Worm (Caenorhabditis elegans): ENCODE measurements around the gene F10E9.1.

The F10E9.1 gene

ce11 chrIII:8307356-8307755 is 15.6 kb upstream of the F10E9.1 start, which contains the start of the genes F10E9.7 and F10E9.5:
TSS of gene F10E9.7 (minus strand) at chrIII:8307441.
TSS of gene F10E9.5 (plus strand) at chrIII:8307592.
- TF ChIP-seq ztf-23 (GFP tag; IDR thresholded peaks at IDR 0.05) (peak; percentile 73; the same call in 1 of the 2 replicates), flt-1 (GFP tag; IDR thresholded peaks at IDR 0.05) (peak; percentile 71; the same call in 1 of the 2 replicates), med-1 (GFP tag; optimal IDR thresholded peaks at IDR 0.05; ENCODE audit: insufficient read depth) (no peak), klf-2 (GFP tag; conservative IDR thresholded peaks at IDR 0.05) (0 out of 2 replicates have a peak, but pooled peaks have one; percentile 40), cog-1 (tag; optimal IDR thresholded peaks at IDR 0.05) (peak; percentile 40), T22C8.4 (GFP tag; IDR thresholded peaks at IDR 0.05) (no peak)

ce11 chrIII:8308238-8308637 is 14.7 kb upstream of the F10E9.1 start, which contains the start of gene F10E9.4:
TSS of gene F10E9.4 (plus strand) at chrIII:8308538.
- TF ChIP-seq cog-1 (tag; optimal IDR thresholded peaks at IDR 0.05) (no peak), med-1 (GFP tag; optimal IDR thresholded peaks at IDR 0.05; ENCODE audit: insufficient read depth) (no peak), ztf-23 (GFP tag; IDR thresholded peaks at IDR 0.05) (no peak), tab-1 (GFP tag; IDR thresholded peaks at IDR 0.05) (no peak), T22C8.4 (GFP tag; IDR thresholded peaks at IDR 0.05) (no peak), ref-1 (GFP tag; conservative IDR thresholded peaks at IDR 0.05) (no peak), flt-1 (GFP tag; IDR thresholded peaks at IDR 0.05) (no peak), klf-2 (GFP tag; conservative IDR thresholded peaks at IDR 0.05) (no peak), ztf-29 (GFP tag; IDR thresholded peaks at IDR 0.05) (no peak)

ce11 chrIII:8310239-8311057 is 12.5 kb upstream of the F10E9.1 start, which contains the start of gene F10E9.3:
TSS of gene F10E9.3 (plus strand) at chrIII:8311007.
- TF ChIP-seq cog-1 (tag; optimal IDR thresholded peaks at IDR 0.05) (no peak), flt-1 (GFP tag; IDR thresholded peaks at IDR 0.05) (no peak), ref-1 (GFP tag; conservative IDR thresholded peaks at IDR 0.05) (no peak), med-1 (GFP tag; optimal IDR thresholded peaks at IDR 0.05; ENCODE audit: insufficient read depth) (no peak), klf-2 (GFP tag; conservative IDR thresholded peaks at IDR 0.05) (no peak), T22C8.4 (GFP tag; IDR thresholded peaks at IDR 0.05) (no peak), tab-1 (GFP tag; IDR thresholded peaks at IDR 0.05) (no peak), ztf-29 (GFP tag; IDR thresholded peaks at IDR 0.05) (no peak), ztf-23 (GFP tag; IDR thresholded peaks at IDR 0.05) (no peak)

- TF ChIP-seq T22C8.4 (GFP tag; IDR thresholded peaks at IDR 0.05) (no peak), med-1 (GFP tag; optimal IDR thresholded peaks at IDR 0.05; ENCODE audit: insufficient read depth) (no peak), klf-2 (GFP tag; conservative IDR thresholded peaks at IDR 0.05) (no peak), ref-1 (GFP tag; conservative IDR thresholded peaks at IDR 0.05) (no peak), tab-1 (GFP tag; IDR thresholded peaks at IDR 0.05) (no peak)
Observed at ce11 chrIII:8312393-8312792, 10.6 kb upstream of the F10E9.1 start, which contains the start of gene F10E9.2. TSS of gene F10E9.2 (plus strand) at chrIII:8312693.

- TF ChIP-seq ref-1 (GFP tag; conservative IDR thresholded peaks at IDR 0.05) (no peak), tab-1 (GFP tag; IDR thresholded peaks at IDR 0.05) (no peak), ztf-23 (GFP tag; IDR thresholded peaks at IDR 0.05) (no peak), ztf-29 (GFP tag; IDR thresholded peaks at IDR 0.05) (no peak), klf-2 (GFP tag; conservative IDR thresholded peaks at IDR 0.05) (no peak), T22C8.4 (GFP tag; IDR thresholded peaks at IDR 0.05) (no peak), cog-1 (tag; optimal IDR thresholded peaks at IDR 0.05) (no peak), flt-1 (GFP tag; IDR thresholded peaks at IDR 0.05) (no peak), med-1 (GFP tag; optimal IDR thresholded peaks at IDR 0.05; ENCODE audit: insufficient read depth) (no peak)
Observed at ce11 chrIII:8318488-8318887, 4.5 kb upstream of the F10E9.1 start, which contains the start of gene sas-4. TSS of gene sas-4 (minus strand) at chrIII:8318588.

ce11 chrIII:8319100-8319499 is 3.9 kb upstream of the F10E9.1 start, which contains the start of gene F10E9.11:
TSS of gene F10E9.11 (minus strand) at chrIII:8319260.
- TF ChIP-seq ztf-23 (GFP tag; IDR thresholded peaks at IDR 0.05) = peak; percentile 79; the same call in 1 of the 2 replicates
- TF ChIP-seq ztf-29 (GFP tag; IDR thresholded peaks at IDR 0.05) = no peak
- no peak for TF ChIP-seq T22C8.4 (GFP tag; IDR thresholded peaks at IDR 0.05)
- TF ChIP-seq klf-2 (GFP tag; conservative IDR thresholded peaks at IDR 0.05) = peak; percentile 62; the same call in 1 of the 2 replicates
- TF ChIP-seq flt-1 (GFP tag; IDR thresholded peaks at IDR 0.05) = peak; percentile 81
- no peak for TF ChIP-seq med-1 (GFP tag; optimal IDR thresholded peaks at IDR 0.05; ENCODE audit: insufficient read depth)
- peak; percentile 63 for TF ChIP-seq cog-1 (tag; optimal IDR thresholded peaks at IDR 0.05)
- no peak for TF ChIP-seq ref-1 (GFP tag; conservative IDR thresholded peaks at IDR 0.05)

- TF ChIP-seq flt-1 (GFP tag; IDR thresholded peaks at IDR 0.05) = no peak
- no peak for TF ChIP-seq med-1 (GFP tag; optimal IDR thresholded peaks at IDR 0.05; ENCODE audit: insufficient read depth)
- no peak for TF ChIP-seq ztf-23 (GFP tag; IDR thresholded peaks at IDR 0.05)
- no peak for TF ChIP-seq cog-1 (tag; optimal IDR thresholded peaks at IDR 0.05)
Observed at ce11 chrIII:8320183-8320582, 2.8 kb upstream of the F10E9.1 start, which contains the start of gene F10E9.10. TSS of gene F10E9.10 (minus strand) at chrIII:8320283.

- no peak for TF ChIP-seq cog-1 (tag; optimal IDR thresholded peaks at IDR 0.05)
- TF ChIP-seq tab-1 (GFP tag; IDR thresholded peaks at IDR 0.05) = no peak
- TF ChIP-seq ref-1 (GFP tag; conservative IDR thresholded peaks at IDR 0.05) = no peak
- TF ChIP-seq ztf-23 (GFP tag; IDR thresholded peaks at IDR 0.05) = no peak
- no peak for TF ChIP-seq flt-1 (GFP tag; IDR thresholded peaks at IDR 0.05)
Observed at ce11 chrIII:8321225-8321624, 1.7 kb upstream of the F10E9.1 start.

ce11 chrIII:8324412-8324811 is 1.4 kb downstream of the F10E9.1 start, which contains the start of gene F10E9.12:
TSS of gene F10E9.12 (plus strand) at chrIII:8324542.
- no peak for TF ChIP-seq T22C8.4 (GFP tag; IDR thresholded peaks at IDR 0.05)
- TF ChIP-seq ztf-23 (GFP tag; IDR thresholded peaks at IDR 0.05) = no peak
- no peak for TF ChIP-seq flt-1 (GFP tag; IDR thresholded peaks at IDR 0.05)
- no peak for TF ChIP-seq cog-1 (tag; optimal IDR thresholded peaks at IDR 0.05)
- TF ChIP-seq med-1 (GFP tag; optimal IDR thresholded peaks at IDR 0.05; ENCODE audit: insufficient read depth) = no peak
- TF ChIP-seq ref-1 (GFP tag; conservative IDR thresholded peaks at IDR 0.05) = no peak
- no peak for TF ChIP-seq ztf-29 (GFP tag; IDR thresholded peaks at IDR 0.05)
- no peak for TF ChIP-seq klf-2 (GFP tag; conservative IDR thresholded peaks at IDR 0.05)
- no peak for TF ChIP-seq tab-1 (GFP tag; IDR thresholded peaks at IDR 0.05)

Measured in whole organism, midembryonic.